Worm (Caenorhabditis elegans) whole organism, L1 larva: ENCODE data around the gene F20G2.5.

Experiments
- C16A3.4 ChIP-seq: fragments of 150-350 bp; optimal IDR thresholded peaks from 2 replicates; lab custom pipeline; 2014; ENCODE audit warnings: missing biosample characterization, missing genetic modification characterization
- C34B4.2 ChIP-seq: sonication (generic microtip); optimal IDR thresholded peaks from 2 replicates; lab custom pipeline; 2017; ENCODE audit warnings: mild to moderate bottlenecking, missing genetic modification characterization, missing compliant biosample characterization
- F16B12.6 ChIP-seq: fragments of 150-350 bp; optimal IDR thresholded peaks from 2 replicates; lab custom pipeline; 2014; ENCODE audit warnings: missing biosample characterization, missing genetic modification characterization
- ces-1 ChIP-seq: fragments of 150-350 bp; optimal IDR thresholded peaks from 2 replicates; lab custom pipeline; 2014; ENCODE audit warnings: missing biosample characterization, missing genetic modification reagents, missing genetic modification characterization
- dpl-1 ChIP-seq, 3 experiments: fragments of 150-350 bp in 2 of 3; sonication (generic microtip) in 1 of 3; optimal IDR thresholded peaks; 2 replicates each; lab custom pipeline; 2014 to 2017; ENCODE audit warnings: missing biosample characterization in 3 of 3, missing genetic modification characterization in 3 of 3, missing genetic modification reagents in 3 of 3
- dsc-1 ChIP-seq: sonication (generic microtip); optimal IDR thresholded peaks from 2 replicates; lab custom pipeline; 2016; ENCODE audit warnings: mild to moderate bottlenecking, missing genetic modification characterization, missing compliant biosample characterization
- efl-1 ChIP-seq, 4 experiments: fragments of 150-350 bp; optimal IDR thresholded peaks in 3 of 4; peaks in 1 of 4; 1 replicate in 1 of 4; 2 replicates in 3 of 4; lab custom pipeline; 2014; ENCODE audit warnings: missing biosample characterization in 2 of 4, missing genetic modification characterization in 2 of 4, missing genetic modification reagents in 2 of 4
- elt-2 ChIP-seq: sonication (generic microtip); optimal IDR thresholded peaks from 2 replicates; lab custom pipeline; 2016; ENCODE audit warnings: missing genetic modification characterization, mild to moderate bottlenecking, inconsistent platforms, missing compliant biosample characterization, missing genetic modification reagents
- fkh-4 ChIP-seq: sonication (generic microtip); optimal IDR thresholded peaks from 2 replicates; lab custom pipeline; 2016; ENCODE audit warnings: missing compliant biosample characterization, missing genetic modification characterization, borderline replicate concordance
- irx-1 ChIP-seq: sonication (generic microtip); optimal IDR thresholded peaks from 2 replicates; lab custom pipeline; 2016; ENCODE audit warnings: missing genetic modification characterization, missing compliant biosample characterization
- isw-1 ChIP-seq: fragments of 200-800 bp; sonication (Bioruptor generic); IDR thresholded peaks from 2 replicates; pipeline ENCODE4 v1.3.6; 2022; ENCODE audit warnings: missing genetic modification characterization, missing compliant biosample characterization
- lin-15B ChIP-seq: fragments of 150-350 bp; sonication (generic microtip); optimal IDR thresholded peaks from 3 replicates; lab custom pipeline; 2014; ENCODE audit warnings: missing biosample characterization, missing genetic modification characterization
- lin-35 ChIP-seq, 2 experiments: fragments of 150-350 bp; optimal IDR thresholded peaks; 2 replicates each; lab custom pipeline; 2014; ENCODE audit warnings: missing biosample characterization in 2 of 2, missing genetic modification characterization in 2 of 2, missing genetic modification reagents in 2 of 2
- lin-39 ChIP-seq: fragments of 150-350 bp; optimal IDR thresholded peaks from 2 replicates; lab custom pipeline; 2014; ENCODE audit warnings: missing biosample characterization, missing genetic modification reagents, missing genetic modification characterization
- lir-3 ChIP-seq: sonication (generic microtip); optimal IDR thresholded peaks from 2 replicates; lab custom pipeline; 2016; ENCODE audit warnings: mild to moderate bottlenecking, missing genetic modification characterization, moderate library complexity, missing compliant biosample characterization; ENCODE audit not compliant: poor library complexity
- mdl-1 ChIP-seq, 2 experiments: fragments of 150-350 bp; optimal IDR thresholded peaks; 2 replicates each; lab custom pipeline; 2014 to 2017; ENCODE audit warnings: missing biosample characterization in 2 of 2, missing genetic modification characterization in 2 of 2, inconsistent platforms in 1 of 2
- nhr-19 ChIP-seq: fragments of 200-800 bp; sonication (Bioruptor generic); conservative IDR thresholded peaks from 2 replicates; pipeline ENCODE4 v1.3.6; 2022; ENCODE audit warnings: missing genetic modification characterization, missing compliant biosample characterization
- nhr-20 ChIP-seq: sonication (generic microtip); optimal IDR thresholded peaks from 2 replicates; lab custom pipeline; 2016; ENCODE audit warnings: mild to moderate bottlenecking, missing genetic modification characterization, missing compliant biosample characterization
- nhr-47 ChIP-seq: sonication (generic microtip); optimal IDR thresholded peaks from 2 replicates; lab custom pipeline; 2016; ENCODE audit warnings: mild to moderate bottlenecking, missing genetic modification characterization, moderate library complexity, missing compliant biosample characterization
- nhr-77 ChIP-seq: fragments of 150-350 bp; optimal IDR thresholded peaks from 2 replicates; lab custom pipeline; 2014; ENCODE audit warnings: missing biosample characterization, missing genetic modification characterization
- nhr-90 ChIP-seq: sonication (generic microtip); optimal IDR thresholded peaks from 2 replicates; lab custom pipeline; 2016; ENCODE audit warnings: mild to moderate bottlenecking, missing genetic modification characterization, missing compliant biosample characterization; ENCODE audit not compliant: poor library complexity
- pax-3 ChIP-seq: fragments of 200-800 bp; sonication (Bioruptor generic); optimal IDR thresholded peaks from 2 replicates; lab custom pipeline; 2018; ENCODE audit warnings: mild to moderate bottlenecking, missing genetic modification characterization, moderate library complexity, missing compliant biosample characterization
- rnt-1 ChIP-seq: sonication (generic microtip); optimal IDR thresholded peaks from 2 replicates; lab custom pipeline; 2016; ENCODE audit warnings: mild to moderate bottlenecking, missing genetic modification characterization, moderate library complexity, missing compliant biosample characterization
- skn-1 ChIP-seq: fragments of 150-350 bp; optimal IDR thresholded peaks from 2 replicates; lab custom pipeline; 2014; ENCODE audit warnings: missing biosample characterization, missing genetic modification characterization
- sox-4 ChIP-seq: sonication (generic microtip); optimal IDR thresholded peaks from 2 replicates; lab custom pipeline; 2016; ENCODE audit warnings: missing genetic modification characterization, missing compliant biosample characterization
- swsn-7 ChIP-seq: sonication (generic microtip); optimal IDR thresholded peaks from 2 replicates; lab custom pipeline; 2016; ENCODE audit warnings: missing genetic modification characterization, missing compliant biosample characterization
- tlp-1 ChIP-seq: fragments of 150-350 bp; optimal IDR thresholded peaks from 2 replicates; lab custom pipeline; 2014; ENCODE audit warnings: missing biosample characterization, missing genetic modification characterization
- unc-98 ChIP-seq: fragments of 200-800 bp; sonication (Bioruptor generic); IDR thresholded peaks from 2 replicates; pipeline ENCODE4 v1.3.6; 2022; ENCODE audit warnings: missing genetic modification characterization, missing compliant biosample characterization
- ztf-11 ChIP-seq, 2 experiments: sonication (generic microtip); optimal IDR thresholded peaks; 2 replicates each; lab custom pipeline; 2016 to 2017; ENCODE audit warnings: missing genetic modification characterization in 2 of 2, missing biosample characterization in 1 of 2, missing compliant biosample characterization in 1 of 2

The F20G2.5 gene

DNA sequence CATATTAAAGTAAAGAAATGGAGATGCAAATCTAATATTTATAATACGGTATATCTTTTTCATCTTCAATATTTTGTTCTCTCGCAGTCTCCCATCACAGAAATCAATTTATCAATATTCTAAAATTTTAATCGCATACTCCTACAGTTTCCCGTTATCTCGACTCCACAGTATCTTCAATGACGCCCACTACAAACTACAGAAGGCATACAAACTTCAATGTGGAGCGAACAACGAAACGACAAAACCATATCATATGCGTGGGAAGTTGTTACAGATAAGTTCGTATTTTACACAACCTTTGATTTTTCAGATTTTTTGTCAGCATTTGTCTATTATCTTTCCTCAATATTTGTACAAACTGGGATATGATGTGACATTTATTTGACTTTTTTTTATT is 31.4 kb upstream of the F20G2.5 start:
- TF ChIP-seq elt-2 (peak; percentile 67), efl-1 (optimal IDR thresholded peaks at IDR 0.05; lab: Kevin White, UChicago) (no peak), efl-1 (GFP tag; optimal IDR thresholded peaks at IDR 0.05 in 1 of 2; lab: Kevin White, UChicago) (peak in 1 of 2 experiments; percentile 3), nhr-77 (tag; lab: Kevin White, UChicago) (no peak), nhr-20 (peak; percentile 21), pax-3 (tag; lab: Kevin White, UChicago) (peak; percentile 3), ces-1 (GFP tag; lab: Kevin White, UChicago) (no peak)

DNA sequence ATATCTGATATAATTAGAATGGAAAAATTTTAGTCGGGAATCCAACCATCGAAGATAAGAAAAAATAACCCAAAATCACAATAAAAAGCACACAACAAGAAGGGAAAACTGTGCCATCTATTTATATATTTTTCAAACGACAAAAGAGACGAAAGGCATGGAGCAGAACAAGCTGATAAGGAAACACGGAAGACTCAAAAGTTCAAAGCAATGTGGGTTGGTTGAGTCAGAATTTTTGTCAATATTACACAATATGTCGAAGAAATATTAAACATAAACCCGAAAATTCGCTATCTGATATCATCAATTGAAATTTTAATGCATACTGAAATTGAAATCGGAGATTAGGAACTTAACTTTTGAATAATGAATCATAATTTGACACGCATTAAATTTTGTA is 26.4 kb upstream of the F20G2.5 start, which contains the start of gene F35E12.9:
Gene F35E12.9, minus strand, starts transcription at position 227 of the 400 bp plus-strand sequence.
- TF ChIP-seq elt-2 (peak; percentile 78), pax-3 (tag; lab: Kevin White, UChicago) (peak; percentile 55), lir-3 (tag; lab: Kevin White, UChicago) (no peak), nhr-19 (GFP tag; lab: Robert Waterston, UW) (no peak)

DNA sequence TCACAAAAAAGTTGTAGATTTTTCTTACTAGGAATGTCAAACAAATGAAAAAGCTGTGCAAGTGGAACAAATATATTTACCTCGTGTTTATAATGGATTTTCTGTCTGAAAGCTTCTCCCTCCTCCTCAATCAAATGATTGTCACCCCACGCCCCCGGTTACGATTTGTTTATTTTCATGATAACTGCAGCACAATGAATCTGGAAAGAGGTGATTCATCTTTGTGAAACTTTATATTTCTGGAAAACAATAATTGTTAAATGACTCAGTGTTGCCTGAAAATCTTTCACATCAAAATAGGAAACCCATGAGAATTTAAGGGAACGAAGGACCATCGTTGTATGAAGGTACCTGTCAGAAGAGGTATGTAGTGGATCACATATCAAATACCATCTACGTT is 22.7 kb upstream of the F20G2.5 start, which contains the start of gene F35E12.10:
Gene F35E12.10, minus strand, starts transcription at position 101 of the 400 bp plus-strand sequence.
- TF ChIP-seq lin-35 (GFP tag; optimal IDR thresholded peaks at IDR 0.05; lab: Kevin White, UChicago) (no peak), nhr-90 (tag; lab: Kevin White, UChicago) (no peak), irx-1 (tag; lab: Kevin White, UChicago) (no peak), lin-39 (tag; lab: Kevin White, UChicago) (no peak), dsc-1 (tag; lab: Kevin White, UChicago) (no peak), efl-1 (optimal IDR thresholded peaks at IDR 0.05; lab: Kevin White, UChicago) (no peak), efl-1 (GFP tag; optimal IDR thresholded peaks at IDR 0.05 in 1 of 2; lab: Kevin White, UChicago) (no peak), fkh-4 (tag; lab: Kevin White, UChicago) (no peak), isw-1 (GFP tag; lab: Robert Waterston, UW) (no peak), C34B4.2 (tag; lab: Kevin White, UChicago) (no peak), sox-4 (no peak), mdl-1 (tag; optimal IDR thresholded peaks at IDR 0.05; lab: Kevin White, UChicago) (no peak), ztf-11 (tag; optimal IDR thresholded peaks at IDR 0.05; lab: Kevin White, UChicago) (no peak), rnt-1 (tag; lab: Kevin White, UChicago) (no peak)

DNA sequence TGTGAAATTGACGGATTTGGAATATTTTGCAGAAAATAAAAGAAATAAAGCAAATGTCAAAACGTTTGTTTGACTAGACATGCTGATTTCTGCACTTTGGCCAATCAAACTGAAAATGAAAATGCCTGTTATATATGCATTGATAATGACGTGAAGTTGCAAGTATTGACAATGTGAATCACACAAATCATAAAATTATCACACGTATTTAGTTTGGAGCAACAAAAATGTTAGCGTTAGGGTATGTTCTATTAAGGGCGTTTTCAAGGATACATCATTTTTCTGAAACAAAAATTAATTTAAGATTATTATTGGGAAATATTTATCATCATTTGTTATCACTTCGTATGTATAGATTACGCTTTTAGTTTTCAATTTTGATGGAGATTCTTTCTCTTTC is 19.5 kb upstream of the F20G2.5 start, which contains the start of gene cld-9:
Gene cld-9, minus strand, starts transcription at position 81 of the 400 bp plus-strand sequence.
- TF ChIP-seq dpl-1 (GFP tag; optimal IDR thresholded peaks at IDR 0.05; lab: Kevin White, UChicago) (no peak), elt-2 (peak; percentile 41), F16B12.6 (tag; lab: Kevin White, UChicago) (no peak), unc-98 (GFP tag; lab: Robert Waterston, UW) (no peak), skn-1 (tag; lab: Kevin White, UChicago) (no peak), C16A3.4 (tag; lab: Kevin White, UChicago) (no peak), lin-39 (tag; lab: Kevin White, UChicago) (no peak), tlp-1 (tag; lab: Kevin White, UChicago) (no peak), rnt-1 (tag; lab: Kevin White, UChicago) (no peak)
- TF ChIP-seq, all 84 proteins: peak for 1

DNA sequence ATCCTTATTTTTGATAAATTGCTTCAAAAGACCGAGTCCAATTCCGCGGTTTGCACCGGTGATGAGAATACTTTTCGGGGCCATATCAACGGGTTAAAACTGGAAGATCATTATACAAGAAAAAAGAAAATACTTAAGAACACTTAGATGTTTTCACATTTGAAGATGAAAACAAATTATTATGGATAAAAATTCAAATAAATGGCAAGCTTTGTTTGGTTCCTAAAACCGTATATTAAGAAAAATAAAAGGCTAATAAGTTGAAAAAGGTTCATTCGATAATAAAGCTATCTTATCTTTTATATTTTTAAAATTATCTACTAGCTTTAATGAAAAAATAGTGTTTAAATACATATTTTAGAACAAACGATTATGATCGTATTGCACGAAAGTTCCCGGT is 17.8 kb upstream of the F20G2.5 start, which contains the start of gene F20G2.1:
Gene F20G2.1, minus strand, starts transcription at position 101 of the 400 bp plus-strand sequence.
- TF ChIP-seq lin-15B (tag; lab: Kevin White, UChicago) = no peak
- TF ChIP-seq nhr-47 (tag; lab: Kevin White, UChicago) = no peak
- no peak for TF ChIP-seq swsn-7 (tag; lab: Kevin White, UChicago)
